Worm (Caenorhabditis elegans): ENCODE results near the gene F54C9.11.
A peak's percentile ranks its signal among the peaks of the same experiment; 100 is the strongest.

The F54C9.11 gene

DNA sequence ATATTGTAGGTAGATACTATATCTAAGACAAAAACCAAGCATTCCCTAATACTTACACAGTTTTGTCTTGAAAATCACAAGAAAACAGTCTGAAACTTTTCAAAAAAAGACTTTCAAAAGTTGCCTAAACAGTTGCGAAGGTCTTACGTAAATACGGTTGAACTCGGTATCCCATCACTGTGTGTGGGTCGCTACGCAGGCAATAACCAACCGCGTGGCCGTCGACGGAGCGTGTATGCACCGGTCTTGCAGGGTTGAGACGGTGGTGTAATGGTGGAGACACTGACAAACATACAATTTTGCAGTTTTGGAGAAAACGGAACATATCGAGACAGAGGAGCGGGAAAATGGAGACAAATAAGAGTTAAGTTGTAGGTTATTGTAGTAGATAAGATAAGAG lies 23.7 kb downstream of the F54C9.11 start, which contains the start of gene iff-2 (continued):
- TF ChIP-seq nhr-90 (tag; optimal IDR thresholded peaks at IDR 0.05): peak; percentile 95
- TF ChIP-seq Y95B8A.8 (GFP tag; IDR thresholded peaks at IDR 0.05): peak; percentile 92
- peak; percentile 78 for TF ChIP-seq tbp1 (GFP tag; optimal IDR thresholded peaks at IDR 0.05)
- no peak; the same call in none of the 2 replicates for TF ChIP-seq dox-1 (GFP tag; IDR thresholded peaks at IDR 0.05)
- peak; percentile 90 for TF ChIP-seq F22D6.2 (tag; optimal IDR thresholded peaks at IDR 0.05)
- TF ChIP-seq ceh-79 (tag; optimal IDR thresholded peaks at IDR 0.05): no peak
- peak; percentile 97 for TF ChIP-seq B0336.3 (GFP tag; IDR thresholded peaks at IDR 0.05)
- TF ChIP-seq aptf-3 (GFP tag; IDR thresholded peaks at IDR 0.05): no peak
- no peak for TF ChIP-seq nhr-179 (tag; optimal IDR thresholded peaks at IDR 0.05)
- no peak for TF ChIP-seq Y53F4B.3 (GFP tag; IDR thresholded peaks at IDR 0.05)
- peak; percentile 38 for TF ChIP-seq B0261.1 (tag; optimal IDR thresholded peaks at IDR 0.05)
- TF ChIP-seq T07F8.4 (tag; optimal IDR thresholded peaks at IDR 0.05): peak; percentile 65
- no peak for TF ChIP-seq F57C9.4 (tag; optimal IDR thresholded peaks at IDR 0.05)
- no peak for TF ChIP-seq fkh-3 (tag; optimal IDR thresholded peaks at IDR 0.05)
- TF ChIP-seq akir-1 (GFP tag; optimal IDR thresholded peaks at IDR 0.05): peak; percentile 36
- TF ChIP-seq lsl-1 (GFP tag; optimal IDR thresholded peaks at IDR 0.05): no peak
- peak; percentile 96 for TF ChIP-seq let-526 (GFP tag; IDR thresholded peaks at IDR 0.05)
- TF ChIP-seq B0019.2 (GFP tag; conservative IDR thresholded peaks at IDR 0.05): no peak
- TF ChIP-seq xnd-1 (tag; optimal IDR thresholded peaks at IDR 0.05): no peak
- TF ChIP-seq attf-6 (GFP tag; IDR thresholded peaks at IDR 0.05): peak; percentile 53; the same call in 1 of the 2 replicates
- TF ChIP-seq ekl-4 (GFP tag; IDR thresholded peaks at IDR 0.05): peak; percentile 97
- TF ChIP-seq gei-17 (GFP tag; optimal IDR thresholded peaks at IDR 0.05): peak; percentile 82
- TF ChIP-seq dpl-1 (GFP tag; optimal IDR thresholded peaks at IDR 0.05): peak; percentile 73
- peak; percentile 85 for TF ChIP-seq attf-3 (GFP tag; conservative IDR thresholded peaks at IDR 0.05)
- TF ChIP-seq rpc-1 (optimal IDR thresholded peaks at IDR 0.05): peak; percentile 6
- TF ChIP-seq rpc-1 (tag; optimal IDR thresholded peaks at IDR 0.05): no peak
- peak; percentile 94 for TF ChIP-seq egl-44 (GFP tag; IDR thresholded peaks at IDR 0.05)
- TF ChIP-seq ztf-18 (tag; optimal IDR thresholded peaks at IDR 0.05): peak; percentile 84
- peak; percentile 85 for TF ChIP-seq F52B5.7 (tag; optimal IDR thresholded peaks at IDR 0.05)
- TF ChIP-seq efl-1 (GFP tag; optimal IDR thresholded peaks at IDR 0.05): peak; percentile 56
- peak; percentile 97 for TF ChIP-seq nfyb-1 (GFP tag; IDR thresholded peaks at IDR 0.05)
- peak; percentile 99 for TF ChIP-seq ets-4 (GFP tag; optimal IDR thresholded peaks at IDR 0.05)
- no peak for TF ChIP-seq sea-2 (GFP tag; IDR thresholded peaks at IDR 0.05)
- TF ChIP-seq hlh-12 (tag; optimal IDR thresholded peaks at IDR 0.05): no peak
- peak; percentile 98 for TF ChIP-seq tlf-1 (GFP tag; optimal IDR thresholded peaks at IDR 0.05)
- TF ChIP-seq hmg-20 (GFP tag; IDR thresholded peaks at IDR 0.05): no peak; the same call in 1 of the 2 replicates
- TF ChIP-seq lin-26 (GFP tag; IDR thresholded peaks at IDR 0.05): no peak
- TF ChIP-seq bed-2 (GFP tag; IDR thresholded peaks at IDR 0.05): peak; percentile 84; the same call in 1 of the 2 replicates

- TF ChIP-seq lsl-1 (GFP tag; optimal IDR thresholded peaks at IDR 0.05) (no peak), nfya-1 (tag; optimal IDR thresholded peaks at IDR 0.05; ENCODE audit: borderline replicate concordance, insufficient read depth) (no peak), B0261.1 (tag; optimal IDR thresholded peaks at IDR 0.05) (no peak), F57A8.1 (GFP tag; optimal IDR thresholded peaks at IDR 0.05) (no peak), hmg-20 (GFP tag; IDR thresholded peaks at IDR 0.05) (no peak), Y53G8AR.9 (GFP tag; conservative IDR thresholded peaks at IDR 0.05) (no peak), aptf-2 (GFP tag; conservative IDR thresholded peaks at IDR 0.05) (no peak), rpc-1 (optimal IDR thresholded peaks at IDR 0.05) (no peak), rpc-1 (tag; optimal IDR thresholded peaks at IDR 0.05) (no peak), ccch-3 (GFP tag; optimal IDR thresholded peaks at IDR 0.05) (no peak), nhr-27 (tag; optimal IDR thresholded peaks at IDR 0.05) (no peak), nfya-2 (GFP tag; IDR thresholded peaks at IDR 0.05) (no peak), rcor-1 (GFP tag; IDR thresholded peaks at IDR 0.05) (no peak), T26A5.8 (tag; optimal IDR thresholded peaks at IDR 0.05) (no peak), madf-3 (GFP tag; IDR thresholded peaks at IDR 0.05) (no peak)
Measured at ce11 chrII:8559188-8559587, 25.7 kb downstream of the F54C9.11 start.

Measured in whole organism, young adult.